Worm (Caenorhabditis elegans) whole organism, midembryonic: ENCODE measurements around the gene R13A5.11.

Experiments used
- T22C8.4 ChIP-seq: fragments of 200-800 bp; sonication (Bioruptor generic); IDR thresholded peaks from 2 replicates; pipeline ENCODE4 v1.3.6; 2022; ENCODE audit warnings: missing genetic modification characterization, missing compliant biosample characterization
- cog-1 ChIP-seq: sonication (generic microtip); optimal IDR thresholded peaks from 2 replicates; lab custom pipeline; 2016; ENCODE audit warnings: missing genetic modification characterization, missing compliant biosample characterization
- flt-1 ChIP-seq: fragments of 200-800 bp; sonication (Bioruptor generic); IDR thresholded peaks from 2 replicates; pipeline ENCODE4 v1.3.6; 2022; ENCODE audit warnings: missing genetic modification characterization, missing compliant biosample characterization
- med-1 ChIP-seq: sonication (generic microtip); optimal IDR thresholded peaks from 2 replicates; lab custom pipeline; 2017; ENCODE audit warnings: missing genetic modification characterization, mild to moderate bottlenecking, missing compliant biosample characterization, antibody characterized with exemption, missing genetic modification reagents; ENCODE audit not compliant: insufficient read depth
- ref-1 ChIP-seq: fragments of 200-800 bp; sonication (Bioruptor generic); conservative IDR thresholded peaks from 2 replicates; pipeline ENCODE4 v1.3.6; 2022; ENCODE audit warnings: missing genetic modification reagents, missing genetic modification characterization, missing compliant biosample characterization
- ztf-23 ChIP-seq: fragments of 200-800 bp; sonication (Bioruptor generic); IDR thresholded peaks from 2 replicates; pipeline ENCODE4 v1.3.6; 2022; ENCODE audit warnings: missing genetic modification reagents, missing genetic modification characterization, missing compliant biosample characterization

ce11 chrIII:7544211-7544610 lies 48.9 kb downstream of the R13A5.11 start:
- TF ChIP-seq cog-1 (tag; lab: Kevin White, UChicago) = no peak
- no peak for TF ChIP-seq ref-1 (GFP tag; lab: Robert Waterston, UW)
- no peak for TF ChIP-seq ztf-23 (GFP tag; lab: Robert Waterston, UW)
- no peak for TF ChIP-seq T22C8.4 (GFP tag; lab: Robert Waterston, UW)
- TF ChIP-seq med-1 (GFP tag; lab: Kevin White, UChicago) = no peak
- TF ChIP-seq flt-1 (GFP tag; lab: Robert Waterston, UW) = no peak
